Fruit fly (Drosophila melanogaster) S2 (cell line): Measurements from ENCODE around the gene CG13601.

Experiments used
- CG8478 ChIP-seq: fragments of >200 bp; optimal IDR thresholded peaks from 2 replicates; lab custom pipeline; 2018
- CTCF ChIP-seq, 2 experiments: fragments of >200 bp; optimal IDR thresholded peaks; 2 replicates each; lab custom pipeline; 2018

dm6 chr3R:23919366-23919765 is 8.1 kb downstream of the CG13601 start:
- TF ChIP-seq CG8478 (lab: Kevin White, UChicago) (no peak), CTCF (optimal IDR thresholded peaks at IDR 0.05; lab: Kevin White, UChicago) (no peak)
